Fruit fly (Drosophila melanogaster) whole organism, embryonic: ENCODE results near the gene mRpL12.

ENCODE experiments used
- ATbp ChIP-seq: fragments of 200-800 bp; sonication (Bioruptor generic); optimal IDR thresholded peaks from 2 replicates; lab custom pipeline; 2017; ENCODE audit warnings: missing biosample characterization, mild to moderate bottlenecking, missing genetic modification characterization, missing genetic modification reagents
- Abd-B ChIP-seq: fragments of 200-800 bp; sonication (Bioruptor generic); optimal IDR thresholded peaks from 2 replicates; lab custom pipeline; 2018; ENCODE audit warnings: missing biosample characterization, mild to moderate bottlenecking, missing genetic modification characterization, moderate library complexity
- BtbVII ChIP-seq: fragments of 200-800 bp; sonication (Bioruptor generic); optimal IDR thresholded peaks from 3 replicates; lab custom pipeline; 2017; ENCODE audit warnings: missing biosample characterization, mild to moderate bottlenecking, missing genetic modification characterization
- CG10462 ChIP-seq: fragments of 200-800 bp; sonication (Bioruptor generic); optimal IDR thresholded peaks from 2 replicates; lab custom pipeline; 2016; ENCODE audit warnings: missing biosample characterization, missing genetic modification characterization
- CG10654 ChIP-seq: fragments of 200-800 bp; sonication (Bioruptor generic); optimal IDR thresholded peaks from 2 replicates; lab custom pipeline; 2016; ENCODE audit warnings: missing biosample characterization, missing genetic modification characterization
- CG11723 ChIP-seq: fragments of 200-800 bp; sonication (Bioruptor generic); optimal IDR thresholded peaks from 2 replicates; lab custom pipeline; 2017; ENCODE audit warnings: missing biosample characterization, mild to moderate bottlenecking, missing genetic modification characterization
- CG14860 ChIP-seq: fragments of 200-800 bp; sonication (Bioruptor generic); IDR thresholded peaks from 3 replicates; pipeline ENCODE4 v1.3.6; 2022; ENCODE audit warnings: missing biosample characterization, missing genetic modification characterization; ENCODE audit not compliant: partially characterized antibody
- CG17359 ChIP-seq: fragments of 200-800 bp; sonication (Bioruptor generic); optimal IDR thresholded peaks from 3 replicates; lab custom pipeline; 2018; ENCODE audit warnings: missing biosample characterization, mild to moderate bottlenecking, missing genetic modification characterization, moderate library complexity
- CG17361 ChIP-seq: fragments of 200-800 bp; sonication (Bioruptor generic); IDR thresholded peaks from 3 replicates; pipeline ENCODE4 v1.3.6; 2022; ENCODE audit warnings: missing biosample characterization, missing genetic modification characterization
- CG17612 ChIP-seq: fragments of 200-800 bp; sonication (Bioruptor generic); IDR thresholded peaks from 2 replicates; pipeline ENCODE4 v1.3.6; 2022; ENCODE audit warnings: missing biosample characterization, missing genetic modification characterization
- CG2875 ChIP-seq: fragments of 200-800 bp; sonication (Bioruptor generic); optimal IDR thresholded peaks from 2 replicates; lab custom pipeline; 2017; ENCODE audit warnings: missing biosample characterization, mild to moderate bottlenecking, missing genetic modification characterization, missing genetic modification reagents
- CG30431 ChIP-seq: fragments of 200-800 bp; sonication (Bioruptor generic); optimal IDR thresholded peaks from 2 replicates; lab custom pipeline; 2017; ENCODE audit warnings: missing biosample characterization, missing genetic modification characterization
- CG32767 ChIP-seq: fragments of 200-800 bp; sonication (Bioruptor generic); IDR thresholded peaks from 2 replicates; pipeline ENCODE4 v1.3.6; 2022; ENCODE audit warnings: missing biosample characterization, missing genetic modification characterization
- CG4282 ChIP-seq: fragments of 200-800 bp; sonication (Bioruptor generic); optimal IDR thresholded peaks from 2 replicates; lab custom pipeline; 2016; ENCODE audit warnings: missing biosample characterization, missing genetic modification characterization
- CG4404 ChIP-seq: fragments of 200-800 bp; sonication (Bioruptor generic); IDR thresholded peaks from 2 replicates; pipeline ENCODE4 v1.3.6; 2022; ENCODE audit warnings: missing biosample characterization, missing genetic modification characterization
- CG5180 ChIP-seq: fragments of 200-800 bp; sonication (Bioruptor generic); optimal IDR thresholded peaks from 3 replicates; lab custom pipeline; 2017; ENCODE audit warnings: missing biosample characterization, missing genetic modification characterization, mild to moderate bottlenecking, moderate library complexity, missing genetic modification reagents
- CG8478 ChIP-seq: fragments of >200 bp; optimal IDR thresholded peaks from 2 replicates; lab custom pipeline; 2018
- CG8765 ChIP-seq: fragments of 200-800 bp; sonication (Bioruptor generic); IDR thresholded peaks from 2 replicates; pipeline ENCODE4 v1.3.6; 2022; ENCODE audit warnings: missing biosample characterization, missing genetic modification characterization
- CG9215 ChIP-seq: fragments of 200-800 bp; sonication (Bioruptor generic); IDR thresholded peaks from 2 replicates; pipeline ENCODE4 v1.3.6; 2022; ENCODE audit warnings: missing biosample characterization, missing genetic modification characterization
- D19A ChIP-seq: fragments of 200-800 bp; optimal IDR thresholded peaks from 3 replicates; lab custom pipeline; 2019; ENCODE audit warnings: missing biosample characterization, mild to moderate bottlenecking, missing genetic modification characterization, moderate library complexity
- Dfd ChIP-seq, 2 experiments: fragments of >200 bp; optimal IDR thresholded peaks; 2 replicates each; lab custom pipeline; 2017; ENCODE audit warnings: missing biosample characterization in 2 of 2, missing genetic modification characterization in 2 of 2
- Dref ChIP-seq: fragments of 200-800 bp; sonication (Bioruptor generic); IDR thresholded peaks from 2 replicates; pipeline ENCODE4 v1.3.6; 2022; ENCODE audit warnings: missing biosample characterization, missing genetic modification characterization
- E2f1 ChIP-seq: fragments of 200-800 bp; sonication (Bioruptor generic); IDR thresholded peaks from 2 replicates; pipeline ENCODE4 v1.3.6; 2022; ENCODE audit warnings: missing biosample characterization, missing genetic modification characterization
- Hsf ChIP-seq: fragments of 200-800 bp; sonication (Bioruptor generic); optimal IDR thresholded peaks from 3 replicates; lab custom pipeline; 2016; ENCODE audit warnings: missing biosample characterization, missing genetic modification characterization
- Med ChIP-seq: fragments of 200-800 bp; sonication (Bioruptor generic); peaks from one replicate; lab custom pipeline; 2016; ENCODE audit warnings: missing biosample characterization, missing genetic modification characterization, mild to moderate bottlenecking, inconsistent platforms, moderate library complexity
- Oaz ChIP-seq: fragments of 200-800 bp; sonication (Bioruptor generic); IDR thresholded peaks from 2 replicates; pipeline ENCODE4 v1.3.6; 2022; ENCODE audit warnings: missing biosample characterization, missing genetic modification characterization
- Oli ChIP-seq: fragments of 200-800 bp; sonication (Bioruptor generic); optimal IDR thresholded peaks from 2 replicates; lab custom pipeline; 2018; ENCODE audit warnings: missing biosample characterization, mild to moderate bottlenecking, missing genetic modification characterization, moderate library complexity
- Scr ChIP-seq: fragments of 200-800 bp; sonication (Bioruptor generic); IDR thresholded peaks from 2 replicates; pipeline ENCODE4 v1.3.6; 2022; ENCODE audit warnings: missing biosample characterization, missing genetic modification characterization; ENCODE audit not compliant: partially characterized antibody
- Sin3A ChIP-seq: fragments of >200 bp; optimal IDR thresholded peaks from 2 replicates; lab custom pipeline; 2018
- Spps ChIP-seq: fragments of 200-800 bp; sonication (Bioruptor generic); optimal IDR thresholded peaks from 2 replicates; lab custom pipeline; 2018; ENCODE audit warnings: missing biosample characterization, mild to moderate bottlenecking, missing genetic modification characterization
- Sry-β ChIP-seq: fragments of 200-800 bp; sonication (Bioruptor generic); optimal IDR thresholded peaks from 2 replicates; lab custom pipeline; 2018; ENCODE audit warnings: missing biosample characterization, mild to moderate bottlenecking, missing genetic modification characterization, moderate library complexity
- Taf1 ChIP-seq: fragments of 200-800 bp; sonication (Bioruptor generic); IDR thresholded peaks from 2 replicates; pipeline ENCODE4 v1.3.6; 2022; ENCODE audit warnings: missing biosample characterization, missing genetic modification characterization
- Tbp ChIP-seq: fragments of >200 bp; optimal IDR thresholded peaks from 2 replicates; lab custom pipeline; 2018; ENCODE audit warnings: missing biosample characterization, missing genetic modification characterization
- al ChIP-seq: fragments of 200-800 bp; sonication (Bioruptor generic); IDR thresholded peaks from 2 replicates; pipeline ENCODE4 v1.3.6; 2022; ENCODE audit warnings: missing biosample characterization, missing genetic modification characterization
- ara ChIP-seq: fragments of 200-800 bp; sonication (Bioruptor generic); IDR thresholded peaks from 2 replicates; pipeline ENCODE4 v1.3.6; 2022; ENCODE audit warnings: missing biosample characterization, missing genetic modification characterization
- cas ChIP-seq: fragments of 200-800 bp; sonication (Bioruptor generic); IDR thresholded peaks from 2 replicates; pipeline ENCODE4 v1.3.6; 2022; ENCODE audit warnings: missing biosample characterization, missing genetic modification characterization
- chn ChIP-seq: fragments of 200-800 bp; sonication (Bioruptor generic); optimal IDR thresholded peaks from 2 replicates; lab custom pipeline; 2016; ENCODE audit warnings: missing biosample characterization, missing genetic modification characterization
- crc ChIP-seq: fragments of 200-800 bp; sonication (Bioruptor generic); optimal IDR thresholded peaks from 2 replicates; lab custom pipeline; 2016; ENCODE audit warnings: missing biosample characterization, missing genetic modification characterization
- esg ChIP-seq: fragments of 200-800 bp; sonication (Bioruptor generic); conservative IDR thresholded peaks from 2 replicates; pipeline ENCODE4 v1.3.6; 2022; ENCODE audit warnings: missing biosample characterization, missing genetic modification characterization
- fd102C ChIP-seq: fragments of 200-800 bp; sonication (Bioruptor generic); optimal IDR thresholded peaks from 2 replicates; lab custom pipeline; 2018; ENCODE audit warnings: missing biosample characterization, mild to moderate bottlenecking, missing genetic modification characterization, moderate library complexity
- gem ChIP-seq: fragments of 200-800 bp; sonication (Bioruptor generic); optimal IDR thresholded peaks from 2 replicates; lab custom pipeline; 2019; ENCODE audit warnings: missing biosample characterization, mild to moderate bottlenecking, missing genetic modification characterization, moderate library complexity
- her ChIP-seq: fragments of 200-800 bp; sonication (Bioruptor generic); optimal IDR thresholded peaks from 2 replicates; lab custom pipeline; 2016; ENCODE audit warnings: missing biosample characterization, missing genetic modification characterization
- hth ChIP-seq: fragments of >200 bp; optimal IDR thresholded peaks from 2 replicates; lab custom pipeline; 2017; ENCODE audit warnings: inconsistent platforms
- lbe ChIP-seq: fragments of 200-800 bp; sonication (Bioruptor generic); optimal IDR thresholded peaks from 2 replicates; lab custom pipeline; 2016; ENCODE audit warnings: missing biosample characterization, mild to moderate bottlenecking, missing genetic modification characterization
- maf-S ChIP-seq: fragments of 200-800 bp; sonication (Bioruptor generic); optimal IDR thresholded peaks from 2 replicates; lab custom pipeline; 2016; ENCODE audit warnings: missing biosample characterization, missing genetic modification characterization
- mld ChIP-seq: fragments of 200-800 bp; sonication (Bioruptor generic); IDR thresholded peaks from 3 replicates; pipeline ENCODE4 v1.3.6; 2022; ENCODE audit warnings: missing biosample characterization, missing genetic modification characterization; ENCODE audit not compliant: partially characterized antibody
- nerfin-2 ChIP-seq: fragments of 200-800 bp; sonication (Bioruptor generic); IDR thresholded peaks from 2 replicates; pipeline ENCODE4 v1.3.6; 2022; ENCODE audit warnings: missing biosample characterization, missing genetic modification characterization; ENCODE audit not compliant: partially characterized antibody
- p53 ChIP-seq: fragments of 200-800 bp; sonication (Bioruptor generic); optimal IDR thresholded peaks from 2 replicates; lab custom pipeline; 2016; ENCODE audit warnings: missing biosample characterization, missing genetic modification characterization
- pb ChIP-seq: fragments of 200-800 bp; sonication (Bioruptor generic); optimal IDR thresholded peaks from 3 replicates; lab custom pipeline; 2016; ENCODE audit warnings: missing biosample characterization, missing genetic modification characterization
- pum ChIP-seq: fragments of 200-800 bp; sonication (Bioruptor generic); optimal IDR thresholded peaks from 2 replicates; lab custom pipeline; 2016; ENCODE audit warnings: missing biosample characterization, missing genetic modification characterization
- sima ChIP-seq: fragments of 200-800 bp; sonication (Bioruptor generic); optimal IDR thresholded peaks from 2 replicates; lab custom pipeline; 2016; ENCODE audit warnings: missing biosample characterization, missing genetic modification characterization
- slbo ChIP-seq: fragments of 200-800 bp; sonication (Bioruptor generic); IDR thresholded peaks from 2 replicates; pipeline ENCODE4 v1.3.6; 2022; ENCODE audit warnings: missing biosample characterization, missing genetic modification characterization
- tup ChIP-seq: fragments of 200-800 bp; sonication (Bioruptor generic); optimal IDR thresholded peaks from 2 replicates; lab custom pipeline; 2016; ENCODE audit warnings: missing biosample characterization, mild to moderate bottlenecking, missing genetic modification characterization, moderate library complexity

mRpL12 gene

DNA sequence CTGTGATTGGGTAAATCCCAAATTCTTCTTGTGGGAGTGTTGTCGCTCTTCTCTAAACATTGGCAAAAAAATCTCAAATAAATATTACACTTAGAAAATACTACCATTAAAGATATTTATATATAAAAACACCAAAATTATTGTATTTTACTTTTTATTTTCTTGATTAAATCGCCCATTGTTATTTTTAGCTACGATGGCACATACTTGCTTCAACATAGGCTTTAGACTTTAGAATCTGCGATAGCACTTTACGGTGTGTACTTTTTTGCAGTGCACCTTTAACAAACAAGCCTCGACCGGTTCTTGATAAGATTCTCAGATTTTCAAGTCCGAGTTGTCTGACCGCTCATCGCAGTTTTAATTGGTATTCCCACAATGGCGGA is 1.9 kb upstream of the mRpL12 start, which contains the start of gene GNBP3 (continued):
- TF ChIP-seq al (GFP tag; lab: Robert Waterston, UW) (peak; percentile 39), lbe (GFP tag; lab: Kevin White, UChicago) (peak; percentile 96), maf-S (GFP tag; lab: Kevin White, UChicago) (no peak), Oaz (GFP tag; lab: Robert Waterston, UW) (no peak), pb (GFP tag; lab: Kevin White, UChicago) (no peak), CG30431 (GFP tag; lab: Kevin White, UChicago) (peak; percentile 3), CG17361 (GFP tag; lab: Robert Waterston, UW) (peak; percentile 56; the same call in 2 of the 3 replicates), Dfd (GFP tag; optimal IDR thresholded peaks at IDR 0.05; lab: Kevin White, UChicago) (no peak), Oli (peak; percentile 19), slbo (GFP tag; lab: Robert Waterston, UW) (peak; percentile 66), cas (GFP tag; lab: Robert Waterston, UW) (peak; percentile 19; the same call in 1 of the 2 replicates), nerfin-2 (GFP tag; lab: Robert Waterston, UW) (no peak), tup (GFP tag; lab: Kevin White, UChicago) (no peak), ATbp (GFP tag; lab: Kevin White, UChicago) (no peak), gem (tag; lab: Kevin White, UChicago) (peak; percentile 80), CG4404 (GFP tag; lab: Robert Waterston, UW) (no peak), Tbp (no peak), Scr (GFP tag; lab: Robert Waterston, UW) (no peak), CG32767 (no peak), Hsf (GFP tag; lab: Kevin White, UChicago) (peak; percentile 40), CG17359 (peak; percentile 61), CG8765 (no peak), mld (GFP tag; lab: Robert Waterston, UW) (no peak), E2f1 (GFP tag; lab: Robert Waterston, UW) (no peak), CG14860 (GFP tag; lab: Robert Waterston, UW) (no peak), Taf1 (GFP tag; lab: Robert Waterston, UW) (no peak), sima (GFP tag; lab: Kevin White, UChicago) (no peak), Spps (tag; lab: Kevin White, UChicago) (peak; percentile 71), CG5180 (GFP tag; lab: Kevin White, UChicago) (no peak), chn (no peak), D19A (tag; lab: Kevin White, UChicago) (peak; percentile 33), p53 (GFP tag; lab: Kevin White, UChicago) (no peak), BtbVII (GFP tag; lab: Kevin White, UChicago) (peak; percentile 86), CG11723 (GFP tag; lab: Kevin White, UChicago) (no peak), CG4282 (GFP tag; lab: Kevin White, UChicago) (no peak), Dref (GFP tag; lab: Robert Waterston, UW) (no peak), Sin3A (lab: Kevin White, UChicago) (no peak), ara (0 out of 2 replicates have a peak, but pooled peaks have one; percentile 26), CG9215 (GFP tag; lab: Robert Waterston, UW) (peak; percentile 46), CG8478 (lab: Kevin White, UChicago) (no peak), hth (lab: Kevin White, UChicago) (no peak), esg (GFP tag; lab: Robert Waterston, UW) (0 out of 2 replicates have a peak, but pooled peaks have one; percentile 17), CG17612 (GFP tag; lab: Robert Waterston, UW) (no peak), pum (GFP tag; lab: Kevin White, UChicago) (no peak), Sry-β (GFP tag; lab: Kevin White, UChicago) (peak; percentile 11), crc (GFP tag; lab: Kevin White, UChicago) (no peak), CG10462 (no peak), her (GFP tag; lab: Kevin White, UChicago) (no peak), CG10654 (peak; percentile 19), fd102C (GFP tag; lab: Kevin White, UChicago) (no peak), Abd-B (GFP tag; lab: Kevin White, UChicago) (peak; percentile 54), CG2875 (no peak), Med (peak; percentile 78)
